Worm (Caenorhabditis elegans) whole organism, L4 larva: ENCODE data around the gene mltn-13.

ENCODE experiments used
- lin-39 ChIP-seq: fragments of 150-350 bp; optimal IDR thresholded peaks from 2 replicates; lab custom pipeline; 2014; ENCODE audit warnings: missing biosample characterization, missing genetic modification reagents, missing genetic modification characterization
- nhr-42 ChIP-seq: fragments of 200-800 bp; sonication (Bioruptor generic); IDR thresholded peaks from 2 replicates; pipeline ENCODE4 v1.3.6; 2022; ENCODE audit warnings: missing genetic modification characterization, missing compliant biosample characterization
- nhr-6 ChIP-seq: fragments of 150-350 bp; optimal IDR thresholded peaks from 2 replicates; lab custom pipeline; 2014; ENCODE audit warnings: missing biosample characterization, missing genetic modification characterization

- TF ChIP-seq nhr-6 (no peak), nhr-42 (GFP tag; lab: Robert Waterston, UW) (no peak), lin-39 (tag; lab: Kevin White, UChicago) (no peak)
Measured at ce11 chrX:4410280-4410911, 37.8 kb downstream of the mltn-13 start.
